Fruit fly (Drosophila melanogaster) whole organism, adult: ENCODE data around the gene CG3198.
A peak's percentile ranks its signal among the peaks of the same experiment; 100 is the strongest.

Source experiments
- CG11617 ChIP-seq: fragments of 200-800 bp; sonication (Bioruptor generic); optimal IDR thresholded peaks from 2 replicates; lab custom pipeline; 2017; ENCODE audit warnings: mild to moderate bottlenecking, missing biosample characterization, missing genetic modification reagents, missing genetic modification characterization
- CG12768 ChIP-seq: fragments of 200-800 bp; sonication (Bioruptor generic); optimal IDR thresholded peaks from 2 replicates; lab custom pipeline; 2017; ENCODE audit warnings: missing biosample characterization, missing genetic modification characterization, mild to moderate bottlenecking, moderate library complexity, missing genetic modification reagents
- CG14711 ChIP-seq: fragments of 200-800 bp; sonication (Bioruptor generic); optimal IDR thresholded peaks from 2 replicates; lab custom pipeline; 2018; ENCODE audit warnings: missing biosample characterization, mild to moderate bottlenecking, missing genetic modification characterization, moderate library complexity
- CG1620 ChIP-seq: fragments of 200-800 bp; sonication (Bioruptor generic); optimal IDR thresholded peaks from 2 replicates; lab custom pipeline; 2016; ENCODE audit warnings: missing biosample characterization, missing genetic modification characterization
- CG33017 ChIP-seq: fragments of 200-800 bp; sonication (Bioruptor generic); optimal IDR thresholded peaks from 2 replicates; lab custom pipeline; 2018; ENCODE audit warnings: missing biosample characterization, mild to moderate bottlenecking, missing genetic modification characterization, moderate library complexity
- CG5204 ChIP-seq: fragments of 200-800 bp; sonication (Bioruptor generic); optimal IDR thresholded peaks from 2 replicates; lab custom pipeline; 2016; ENCODE audit warnings: missing biosample characterization, missing genetic modification characterization
- CG7045 ChIP-seq: fragments of 200-800 bp; sonication (Bioruptor generic); optimal IDR thresholded peaks from 2 replicates; lab custom pipeline; 2017; ENCODE audit warnings: missing biosample characterization, mild to moderate bottlenecking, missing genetic modification characterization
- CG7101 ChIP-seq: fragments of 200-800 bp; sonication (Bioruptor generic); optimal IDR thresholded peaks from 2 replicates; lab custom pipeline; 2018; ENCODE audit warnings: missing biosample characterization, mild to moderate bottlenecking, missing genetic modification characterization, moderate library complexity
- Clk ChIP-seq: fragments of 200-800 bp; sonication (Bioruptor generic); optimal IDR thresholded peaks from 2 replicates; lab custom pipeline; 2017; ENCODE audit warnings: missing biosample characterization, missing genetic modification characterization
- Crg-1 ChIP-seq: fragments of 200-800 bp; sonication (Bioruptor generic); optimal IDR thresholded peaks from 2 replicates; lab custom pipeline; 2016; ENCODE audit warnings: missing biosample characterization, missing genetic modification characterization
- Hr96 ChIP-seq: fragments of 200-800 bp; sonication (Bioruptor generic); optimal IDR thresholded peaks from 2 replicates; lab custom pipeline; 2016; ENCODE audit warnings: missing biosample characterization, missing genetic modification characterization
- Mnt ChIP-seq: fragments of 200-800 bp; sonication (Bioruptor generic); optimal IDR thresholded peaks from 2 replicates; lab custom pipeline; 2016; ENCODE audit warnings: missing biosample characterization, mild to moderate bottlenecking, missing genetic modification characterization
- bab1 ChIP-seq: fragments of 200-800 bp; sonication (Bioruptor generic); optimal IDR thresholded peaks from 3 replicates; lab custom pipeline; 2019; ENCODE audit warnings: missing biosample characterization, mild to moderate bottlenecking, missing genetic modification characterization, moderate library complexity
- cic ChIP-seq: fragments of 200-800 bp; sonication (Bioruptor generic); optimal IDR thresholded peaks from 2 replicates; lab custom pipeline; 2017; ENCODE audit warnings: missing biosample characterization, mild to moderate bottlenecking, missing genetic modification characterization, moderate library complexity
- cnc ChIP-seq, 2 experiments: fragments of >200 bp; optimal IDR thresholded peaks; 2 replicates each; lab custom pipeline; 2017
- kay ChIP-seq: fragments of 200-800 bp; sonication (Bioruptor generic); peaks from one replicate; lab custom pipeline; 2016; ENCODE audit warnings: missing biosample characterization, missing genetic modification characterization, borderline replicate concordance
- ovo ChIP-seq: fragments of 200-800 bp; sonication (Bioruptor generic); optimal IDR thresholded peaks from 2 replicates; lab custom pipeline; 2016; ENCODE audit warnings: missing biosample characterization, missing genetic modification characterization
- pad ChIP-seq: fragments of 200-800 bp; sonication (Bioruptor generic); optimal IDR thresholded peaks from 3 replicates; lab custom pipeline; 2017; ENCODE audit warnings: missing biosample characterization, missing genetic modification characterization, mild to moderate bottlenecking, moderate library complexity, missing genetic modification reagents
- tj ChIP-seq: fragments of 200-800 bp; sonication (Bioruptor generic); optimal IDR thresholded peaks from 3 replicates; lab custom pipeline; 2017; ENCODE audit warnings: missing biosample characterization, mild to moderate bottlenecking, missing genetic modification characterization, moderate library complexity
- toe ChIP-seq: fragments of 200-800 bp; sonication (Bioruptor generic); optimal IDR thresholded peaks from 2 replicates; lab custom pipeline; 2016; ENCODE audit warnings: missing biosample characterization, missing genetic modification characterization

The CG3198 gene

DNA sequence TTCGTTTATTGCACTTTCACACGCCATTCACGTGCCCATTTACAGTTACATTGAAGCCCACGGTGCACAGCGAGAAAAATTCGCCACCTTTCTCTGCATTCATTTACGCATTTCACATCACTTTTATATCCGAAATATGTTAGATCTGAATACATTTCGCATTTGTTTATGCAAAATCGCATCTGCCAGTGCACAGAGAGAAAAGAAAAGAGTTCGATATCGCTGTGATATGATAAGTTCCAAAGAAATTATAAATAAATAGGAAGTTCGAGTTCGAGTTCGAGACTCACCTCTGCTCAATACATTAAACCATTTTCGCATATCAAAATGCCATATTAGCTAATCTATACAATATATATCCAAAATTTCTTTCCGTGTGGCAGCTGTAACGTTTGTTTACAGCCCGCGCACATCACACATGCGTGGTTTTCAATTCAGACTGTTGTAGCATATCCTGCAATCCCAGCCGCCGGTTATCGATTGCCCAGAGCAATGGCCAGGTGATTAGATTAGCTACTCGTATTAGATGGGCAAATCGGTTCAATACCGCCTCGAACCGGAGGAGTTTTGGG lies 17.7 kb downstream of the CG3198 start:
- TF ChIP-seq kay (GFP tag; lab: Kevin White, UChicago) (no peak), tj (GFP tag; lab: Kevin White, UChicago) (peak; percentile 69), cic (GFP tag; lab: Kevin White, UChicago) (peak; percentile 79), cnc (optimal IDR thresholded peaks at IDR 0.05; lab: Kevin White, UChicago) (no peak), Hr96 (GFP tag; lab: Kevin White, UChicago) (peak; percentile 87), ovo (GFP tag; lab: Kevin White, UChicago) (peak; percentile 98), CG33017 (tag; lab: Kevin White, UChicago) (peak; percentile 84), bab1 (GFP tag; lab: Kevin White, UChicago) (peak; percentile 88), CG5204 (peak; percentile 86), CG11617 (GFP tag; lab: Kevin White, UChicago) (peak; percentile 96), CG14711 (tag; lab: Kevin White, UChicago) (peak; percentile 83), Clk (GFP tag; lab: Kevin White, UChicago) (peak; percentile 62), CG7045 (peak; percentile 87), CG12768 (GFP tag; lab: Kevin White, UChicago) (peak; percentile 89), CG1620 (GFP tag; lab: Kevin White, UChicago) (peak; percentile 74), Mnt (GFP tag; lab: Kevin White, UChicago) (peak; percentile 89), pad (GFP tag; lab: Kevin White, UChicago) (peak; percentile 81), CG7101 (peak; percentile 93), toe (GFP tag; lab: Kevin White, UChicago) (peak; percentile 74), Crg-1 (GFP tag; lab: Kevin White, UChicago) (peak; percentile 85)

DNA sequence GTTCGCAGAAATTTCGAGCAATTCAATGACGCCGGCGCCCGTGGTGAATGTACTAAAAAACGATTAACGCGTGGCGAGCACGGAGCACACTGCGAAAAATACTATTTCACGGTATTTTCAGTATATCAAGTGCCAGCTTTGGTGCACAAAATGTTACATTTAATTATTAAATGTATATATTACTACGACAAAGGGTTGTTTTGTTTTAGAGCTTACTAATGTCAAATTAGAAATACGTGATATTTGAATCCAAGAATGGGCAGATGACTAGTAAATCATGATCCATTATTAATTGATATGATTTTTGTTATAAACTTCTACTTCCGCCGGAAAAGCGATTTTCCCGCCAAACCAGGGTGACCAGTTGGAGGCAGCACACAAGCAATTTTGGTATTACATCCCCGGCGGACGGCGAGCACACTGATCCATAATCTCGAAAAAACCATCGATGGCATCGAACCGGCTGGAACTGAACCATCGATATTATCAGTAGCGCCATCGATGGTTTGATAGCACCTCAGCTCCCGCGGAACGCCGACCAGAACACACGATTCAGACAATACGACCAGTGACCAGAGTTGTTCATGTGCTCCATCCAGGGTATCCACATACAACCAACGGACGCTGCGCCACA lies 19.5 kb downstream of the CG3198 start, which contains the start of the genes CG3226 and Cdc7:
Gene CG3226, minus strand, starts transcription at position 51 of the 634 bp plus-strand sequence.
Gene Cdc7, plus strand, starts transcription at position 344 of the 634 bp plus-strand sequence.
- TF ChIP-seq CG11617 (GFP tag; lab: Kevin White, UChicago) (peak; percentile 88), CG7101 (peak; percentile 90), Hr96 (GFP tag; lab: Kevin White, UChicago) (no peak), Mnt (GFP tag; lab: Kevin White, UChicago) (peak; percentile 79), tj (GFP tag; lab: Kevin White, UChicago) (peak; percentile 66), toe (GFP tag; lab: Kevin White, UChicago) (peak; percentile 36), CG12768 (GFP tag; lab: Kevin White, UChicago) (no peak), ovo (GFP tag; lab: Kevin White, UChicago) (peak; percentile 52), cnc (optimal IDR thresholded peaks at IDR 0.05; lab: Kevin White, UChicago) (no peak), CG5204 (no peak), Clk (GFP tag; lab: Kevin White, UChicago) (no peak), Crg-1 (GFP tag; lab: Kevin White, UChicago) (peak; percentile 80), pad (GFP tag; lab: Kevin White, UChicago) (peak; percentile 74), CG7045 (no peak), CG33017 (tag; lab: Kevin White, UChicago) (peak; percentile 3), bab1 (GFP tag; lab: Kevin White, UChicago) (peak; percentile 91), CG14711 (tag; lab: Kevin White, UChicago) (peak; percentile 83), cic (GFP tag; lab: Kevin White, UChicago) (peak; percentile 39), kay (GFP tag; lab: Kevin White, UChicago) (no peak), CG1620 (GFP tag; lab: Kevin White, UChicago) (peak; percentile 82)

DNA sequence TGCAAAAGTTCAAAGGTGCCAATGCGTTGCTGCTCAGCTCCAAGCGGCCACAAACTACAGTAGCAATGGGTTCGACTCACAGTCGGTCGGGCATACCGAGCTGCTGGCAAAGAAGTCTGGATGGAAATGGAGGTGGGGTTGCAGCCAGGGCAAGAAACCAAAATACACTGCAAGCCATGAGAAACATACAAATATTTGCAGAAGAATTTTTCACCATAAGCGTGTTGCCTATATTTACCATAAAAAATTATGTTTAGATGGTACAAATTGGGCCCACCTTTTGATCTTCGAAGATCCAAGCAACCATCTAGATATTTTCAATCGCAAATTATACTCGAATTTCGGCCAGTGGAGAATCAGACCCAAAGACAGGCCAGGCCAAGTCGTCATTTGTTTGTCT lies 26.9 kb downstream of the CG3198 start:
- TF ChIP-seq Hr96 (GFP tag; lab: Kevin White, UChicago) (no peak), CG33017 (tag; lab: Kevin White, UChicago) (no peak), tj (GFP tag; lab: Kevin White, UChicago) (no peak), CG1620 (GFP tag; lab: Kevin White, UChicago) (no peak), CG7101 (no peak), Crg-1 (GFP tag; lab: Kevin White, UChicago) (no peak), cnc (optimal IDR thresholded peaks at IDR 0.05; lab: Kevin White, UChicago) (no peak), CG7045 (no peak), CG12768 (GFP tag; lab: Kevin White, UChicago) (no peak), ovo (GFP tag; lab: Kevin White, UChicago) (no peak), Clk (GFP tag; lab: Kevin White, UChicago) (no peak), CG14711 (tag; lab: Kevin White, UChicago) (no peak), cic (GFP tag; lab: Kevin White, UChicago) (no peak), bab1 (GFP tag; lab: Kevin White, UChicago) (no peak), kay (GFP tag; lab: Kevin White, UChicago) (no peak), Mnt (GFP tag; lab: Kevin White, UChicago) (no peak), toe (GFP tag; lab: Kevin White, UChicago) (no peak)

DNA sequence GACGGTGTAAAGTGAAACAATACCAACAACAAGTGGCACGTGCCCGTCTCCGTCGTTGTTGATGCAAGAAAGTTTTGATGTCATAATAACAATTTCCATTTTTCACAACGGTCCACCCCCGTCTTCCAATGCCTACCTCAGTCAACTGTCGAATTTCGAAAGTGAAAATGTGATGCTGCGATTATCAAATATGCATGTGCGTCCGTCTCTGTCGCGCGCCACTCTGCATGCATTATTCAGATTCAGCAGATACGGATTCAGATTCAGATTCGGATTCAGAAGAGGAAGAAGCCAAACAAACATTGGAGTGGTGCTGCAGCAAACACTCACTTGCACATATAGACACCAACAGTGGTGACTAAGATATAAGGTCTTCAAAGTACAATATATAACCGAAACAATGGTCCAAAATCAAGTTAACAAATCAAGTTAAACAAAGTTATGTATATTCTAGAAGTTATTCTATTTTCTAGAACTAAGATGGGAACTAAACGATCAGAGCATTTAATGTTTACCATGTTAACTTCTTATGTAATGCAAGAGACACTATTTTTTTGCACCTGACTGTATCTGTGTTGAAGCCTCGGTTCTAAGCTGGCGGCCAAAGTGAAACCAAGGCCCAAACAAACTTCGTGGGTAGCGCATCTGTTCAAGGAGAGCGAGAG lies 31.0 kb downstream of the CG3198 start:
- TF ChIP-seq Mnt (GFP tag; lab: Kevin White, UChicago): no peak
- TF ChIP-seq cic (GFP tag; lab: Kevin White, UChicago): no peak
- TF ChIP-seq CG5204: no peak
- no peak for TF ChIP-seq CG7045
- peak; percentile 0 for TF ChIP-seq tj (GFP tag; lab: Kevin White, UChicago)
- TF ChIP-seq kay (GFP tag; lab: Kevin White, UChicago): no peak
- TF ChIP-seq ovo (GFP tag; lab: Kevin White, UChicago): no peak
- TF ChIP-seq CG11617 (GFP tag; lab: Kevin White, UChicago): no peak
- TF ChIP-seq Crg-1 (GFP tag; lab: Kevin White, UChicago): no peak
- TF ChIP-seq CG33017 (tag; lab: Kevin White, UChicago): no peak
- TF ChIP-seq CG14711 (tag; lab: Kevin White, UChicago): peak; percentile 3
- TF ChIP-seq Clk (GFP tag; lab: Kevin White, UChicago): no peak
- TF ChIP-seq CG7101: peak; percentile 11
- no peak for TF ChIP-seq CG12768 (GFP tag; lab: Kevin White, UChicago)
- TF ChIP-seq Hr96 (GFP tag; lab: Kevin White, UChicago): no peak
- no peak for TF ChIP-seq pad (GFP tag; lab: Kevin White, UChicago)
- TF ChIP-seq CG1620 (GFP tag; lab: Kevin White, UChicago): no peak
- TF ChIP-seq toe (GFP tag; lab: Kevin White, UChicago): no peak
- TF ChIP-seq bab1 (GFP tag; lab: Kevin White, UChicago): no peak
